Worm (Caenorhabditis elegans) whole organism, late embryonic: ENCODE data around the gene grl-22.

Experiments
- K02D7.2 ChIP-seq: sonication (generic microtip); optimal IDR thresholded peaks from 2 replicates; lab custom pipeline; 2017; ENCODE audit warnings: mild to moderate bottlenecking, missing genetic modification characterization, missing compliant biosample characterization
- K09A11.1 ChIP-seq: sonication (generic microtip); optimal IDR thresholded peaks from 2 replicates; lab custom pipeline; 2017; ENCODE audit warnings: antibody characterized with exemption, mild to moderate bottlenecking, missing genetic modification characterization, missing compliant biosample characterization; ENCODE audit not compliant: insufficient read depth
- T23F11.4 ChIP-seq: fragments of 200-800 bp; sonication (Bioruptor generic); optimal IDR thresholded peaks from 2 replicates; lab custom pipeline; 2018; ENCODE audit warnings: mild to moderate bottlenecking, missing genetic modification characterization, missing compliant biosample characterization
- Y22D7AL.16 ChIP-seq: sonication (generic microtip); optimal IDR thresholded peaks from 2 replicates; lab custom pipeline; 2016; ENCODE audit warnings: missing genetic modification characterization, missing compliant biosample characterization
- ahr-1 ChIP-seq: sonication (generic microtip); optimal IDR thresholded peaks from 2 replicates; lab custom pipeline; 2016; ENCODE audit warnings: missing genetic modification characterization, missing compliant biosample characterization
- ama-1 ChIP-seq: fragments of 150-350 bp; optimal IDR thresholded peaks from 2 replicates; lab custom pipeline; 2014
- ceh-14 ChIP-seq: sonication (generic microtip); optimal IDR thresholded peaks from 2 replicates; lab custom pipeline; 2016; ENCODE audit warnings: missing genotype, missing genetic modification characterization, missing compliant biosample characterization
- ceh-18 ChIP-seq: sonication (generic microtip); optimal IDR thresholded peaks from 2 replicates; lab custom pipeline; 2016; ENCODE audit warnings: missing genetic modification characterization, missing compliant biosample characterization
- ceh-2 ChIP-seq: sonication (generic microtip); optimal IDR thresholded peaks from 2 replicates; lab custom pipeline; 2016; ENCODE audit warnings: missing genotype, missing genetic modification characterization, missing compliant biosample characterization
- ceh-22 ChIP-seq: sonication (generic microtip); optimal IDR thresholded peaks from 2 replicates; lab custom pipeline; 2017; ENCODE audit warnings: missing biosample characterization, missing genetic modification characterization
- ceh-24 ChIP-seq: sonication (generic microtip); optimal IDR thresholded peaks from 2 replicates; lab custom pipeline; 2016; ENCODE audit warnings: mild to moderate bottlenecking, missing genetic modification characterization, missing compliant biosample characterization
- ceh-31 ChIP-seq: sonication (generic microtip); optimal IDR thresholded peaks from 2 replicates; lab custom pipeline; 2016; ENCODE audit warnings: missing genetic modification characterization, missing compliant biosample characterization
- ceh-34 ChIP-seq: sonication (generic microtip); optimal IDR thresholded peaks from 2 replicates; lab custom pipeline; 2016; ENCODE audit warnings: mild to moderate bottlenecking, missing genetic modification characterization, missing compliant biosample characterization
- ceh-45 ChIP-seq: fragments of 200-800 bp; sonication (Bioruptor generic); IDR thresholded peaks from 2 replicates; pipeline ENCODE4 v1.3.6; 2022; ENCODE audit warnings: missing genetic modification reagents, missing genetic modification characterization, missing compliant biosample characterization
- ceh-48 ChIP-seq: sonication (generic microtip); optimal IDR thresholded peaks from 2 replicates; lab custom pipeline; 2016; ENCODE audit warnings: missing genetic modification characterization, inconsistent platforms, missing compliant biosample characterization
- ceh-6 ChIP-seq: fragments of 200-800 bp; sonication (Bioruptor generic); optimal IDR thresholded peaks from 2 replicates; lab custom pipeline; 2018; ENCODE audit warnings: mild to moderate bottlenecking, missing genetic modification characterization, missing compliant biosample characterization
- ceh-9 ChIP-seq: sonication (generic microtip); optimal IDR thresholded peaks from 2 replicates; lab custom pipeline; 2016; ENCODE audit warnings: mild to moderate bottlenecking, missing genetic modification characterization, inconsistent platforms, missing compliant biosample characterization
- dmd-4 ChIP-seq: sonication (generic microtip); optimal IDR thresholded peaks from 2 replicates; lab custom pipeline; 2016; ENCODE audit warnings: borderline replicate concordance, missing genetic modification characterization, missing compliant biosample characterization
- elt-2 ChIP-seq: sonication (generic microtip); optimal IDR thresholded peaks from 2 replicates; lab custom pipeline; 2016; ENCODE audit warnings: missing genetic modification reagents, missing genetic modification characterization, missing compliant biosample characterization
- elt-4 ChIP-seq: sonication (generic microtip); optimal IDR thresholded peaks from 2 replicates; lab custom pipeline; 2016; ENCODE audit warnings: missing genetic modification characterization, missing compliant biosample characterization
- eyg-1 ChIP-seq: sonication (generic microtip); optimal IDR thresholded peaks from 2 replicates; lab custom pipeline; 2016; ENCODE audit warnings: missing genotype, missing genetic modification characterization, missing compliant biosample characterization
- fkh-10 ChIP-seq: fragments of 150-350 bp; optimal IDR thresholded peaks from 2 replicates; lab custom pipeline; 2014; ENCODE audit warnings: missing biosample characterization, missing genetic modification reagents, missing genetic modification characterization
- fkh-6 ChIP-seq: sonication (generic microtip); optimal IDR thresholded peaks from 2 replicates; lab custom pipeline; 2016; ENCODE audit warnings: missing genetic modification characterization, missing compliant biosample characterization
- gmeb-2 ChIP-seq: sonication (generic microtip); optimal IDR thresholded peaks from 2 replicates; lab custom pipeline; 2016; ENCODE audit warnings: missing genetic modification characterization, inconsistent platforms, missing compliant biosample characterization
- hlh-13 ChIP-seq: fragments of 200-800 bp; sonication (Bioruptor generic); optimal IDR thresholded peaks from 2 replicates; lab custom pipeline; 2018; ENCODE audit warnings: mild to moderate bottlenecking, missing genetic modification characterization, missing compliant biosample characterization
- hlh-6 ChIP-seq: sonication (generic microtip); optimal IDR thresholded peaks from 2 replicates; lab custom pipeline; 2016; ENCODE audit warnings: missing genotype, missing genetic modification characterization, missing compliant biosample characterization
- hlh-8 ChIP-seq: sonication (generic microtip); optimal IDR thresholded peaks from 2 replicates; lab custom pipeline; 2016; ENCODE audit warnings: missing genotype, missing genetic modification characterization, missing compliant biosample characterization
- lim-6 ChIP-seq: sonication (generic microtip); optimal IDR thresholded peaks from 2 replicates; lab custom pipeline; 2016; ENCODE audit warnings: missing genetic modification characterization, missing compliant biosample characterization
- lin-11 ChIP-seq: fragments of 200-800 bp; sonication (Bioruptor generic); optimal IDR thresholded peaks from 2 replicates; lab custom pipeline; 2018; ENCODE audit warnings: mild to moderate bottlenecking, missing genetic modification characterization, missing compliant biosample characterization
- mec-3 ChIP-seq: sonication (generic microtip); optimal IDR thresholded peaks from 2 replicates; lab custom pipeline; 2016; ENCODE audit warnings: borderline replicate concordance, missing genetic modification characterization, missing compliant biosample characterization
- nfya-1 ChIP-seq: sonication (generic microtip); optimal IDR thresholded peaks from 2 replicates; lab custom pipeline; 2017; ENCODE audit warnings: missing genetic modification characterization, mild to moderate bottlenecking, missing compliant biosample characterization, antibody characterized with exemption, moderate library complexity
- nhr-11 ChIP-seq: fragments of 150-350 bp; optimal IDR thresholded peaks from 2 replicates; lab custom pipeline; 2014; ENCODE audit warnings: missing biosample characterization, missing genetic modification characterization
- npax-4 ChIP-seq: sonication (generic microtip); optimal IDR thresholded peaks from 2 replicates; lab custom pipeline; 2016; ENCODE audit warnings: missing genetic modification characterization, missing compliant biosample characterization
- pag-3 ChIP-seq: sonication (generic microtip); optimal IDR thresholded peaks from 2 replicates; lab custom pipeline; 2016; ENCODE audit warnings: missing compliant biosample characterization, missing genetic modification characterization, borderline replicate concordance
- pqm-1 ChIP-seq: sonication (generic microtip); optimal IDR thresholded peaks from 2 replicates; lab custom pipeline; 2016; ENCODE audit warnings: missing genetic modification characterization, missing compliant biosample characterization
- ref-2 ChIP-seq: sonication (generic microtip); optimal IDR thresholded peaks from 2 replicates; lab custom pipeline; 2016; ENCODE audit warnings: missing genetic modification characterization, missing compliant biosample characterization
- rnt-1 ChIP-seq: sonication (generic microtip); optimal IDR thresholded peaks from 2 replicates; lab custom pipeline; 2016; ENCODE audit warnings: missing genetic modification characterization, missing compliant biosample characterization
- sdc-2 ChIP-seq: sonication (generic microtip); optimal IDR thresholded peaks from 2 replicates; lab custom pipeline; 2016; ENCODE audit warnings: missing genotype, missing genetic modification characterization, missing compliant biosample characterization
- sox-2 ChIP-seq: fragments of 200-800 bp; sonication (Bioruptor generic); IDR thresholded peaks from 2 replicates; pipeline ENCODE4 v1.3.6; 2022; ENCODE audit warnings: missing genetic modification reagents, missing genetic modification characterization, missing compliant biosample characterization
- syd-9 ChIP-seq: sonication (generic microtip); optimal IDR thresholded peaks from 2 replicates; lab custom pipeline; 2016; ENCODE audit warnings: mild to moderate bottlenecking, missing genetic modification characterization, moderate library complexity, missing compliant biosample characterization
- tbx-7 ChIP-seq: sonication (generic microtip); optimal IDR thresholded peaks from 2 replicates; lab custom pipeline; 2016; ENCODE audit warnings: missing genotype, missing genetic modification characterization, missing compliant biosample characterization
- ttx-3 ChIP-seq: sonication (generic microtip); optimal IDR thresholded peaks from 2 replicates; lab custom pipeline; 2016; ENCODE audit warnings: missing genetic modification reagents, missing genetic modification characterization, missing compliant biosample characterization
- unc-42 ChIP-seq: sonication (generic microtip); optimal IDR thresholded peaks from 2 replicates; lab custom pipeline; 2016; ENCODE audit warnings: missing genotype, missing genetic modification characterization, missing compliant biosample characterization
- zip-5 ChIP-seq: sonication (generic microtip); optimal IDR thresholded peaks from 2 replicates; lab custom pipeline; 2016; ENCODE audit warnings: missing genetic modification characterization, missing compliant biosample characterization
- ztf-16 ChIP-seq: sonication (generic microtip); optimal IDR thresholded peaks from 2 replicates; lab custom pipeline; 2017; ENCODE audit warnings: missing genetic modification characterization, missing compliant biosample characterization

Gene grl-22

ce11 chrIII:5385315-5385714 lies 28.5 kb downstream of the grl-22 start, which contains the start of gene Y32H12A.7:
Y32H12A.7 (minus strand) TSS chrIII:5385415.
- no peak for TF ChIP-seq ceh-6 (GFP tag; lab: Kevin White, UChicago)
- TF ChIP-seq ceh-9 = no peak
- TF ChIP-seq hlh-8 = no peak
- no peak for TF ChIP-seq unc-42 (tag; lab: Kevin White, UChicago)
- TF ChIP-seq eyg-1 (tag; lab: Kevin White, UChicago) = no peak
- TF ChIP-seq lim-6 (tag; lab: Kevin White, UChicago) = no peak
- no peak for TF ChIP-seq ttx-3 (tag; lab: Kevin White, UChicago)
- TF ChIP-seq ahr-1 (tag; lab: Kevin White, UChicago) = no peak
- TF ChIP-seq pag-3 (tag; lab: Kevin White, UChicago) = no peak
- TF ChIP-seq elt-4 = no peak
- no peak for TF ChIP-seq ref-2 (tag; lab: Kevin White, UChicago)

- TF ChIP-seq sdc-2 (tag; lab: Kevin White, UChicago) (no peak), T23F11.4 (GFP tag; lab: Kevin White, UChicago) (no peak), fkh-10 (no peak), hlh-6 (no peak), elt-2 (tag; lab: Kevin White, UChicago) (no peak), eyg-1 (tag; lab: Kevin White, UChicago) (no peak), ceh-18 (tag; lab: Kevin White, UChicago) (no peak), npax-4 (tag; lab: Kevin White, UChicago) (no peak), ceh-22 (no peak), lim-6 (tag; lab: Kevin White, UChicago) (no peak), nhr-11 (no peak), ceh-31 (tag; lab: Kevin White, UChicago) (no peak), zip-5 (tag; lab: Kevin White, UChicago) (no peak)
Measured at ce11 chrIII:5382073-5382472, 31.7 kb downstream of the grl-22 start, which contains the start of gene Y32H12A.6. Y32H12A.6 (minus strand) TSS chrIII:5382173.

- TF ChIP-seq ceh-34 (tag; lab: Kevin White, UChicago) (no peak), K09A11.1 (tag; lab: Kevin White, UChicago) (no peak), lin-11 (tag; lab: Kevin White, UChicago) (no peak), ceh-45 (no peak), eyg-1 (tag; lab: Kevin White, UChicago) (no peak), sdc-2 (tag; lab: Kevin White, UChicago) (no peak), gmeb-2 (tag; lab: Kevin White, UChicago) (no peak), ceh-9 (no peak), ceh-14 (tag; lab: Kevin White, UChicago) (no peak), K02D7.2 (tag; lab: Kevin White, UChicago) (no peak), mec-3 (tag; lab: Kevin White, UChicago) (no peak), ama-1 (lab: Kevin White, UChicago) (no peak), dmd-4 (tag; lab: Kevin White, UChicago) (no peak), elt-4 (no peak), fkh-6 (no peak)
Measured at ce11 chrIII:5380554-5380953, 33.3 kb downstream of the grl-22 start.

- TF ChIP-seq ceh-2 (no peak), nfya-1 (peak; percentile 2)
Measured at ce11 chrIII:5379879-5380331, 33.9 kb downstream of the grl-22 start, which contains the start of gene paqr-2. paqr-2 (minus strand) TSS chrIII:5379929.

- no peak for TF ChIP-seq rnt-1 (tag; lab: Kevin White, UChicago)
- no peak for TF ChIP-seq ceh-24
- no peak for TF ChIP-seq ceh-48
- no peak for TF ChIP-seq ztf-16
- TF ChIP-seq dmd-4 (tag; lab: Kevin White, UChicago) = no peak
- TF ChIP-seq sox-2 (GFP tag; lab: Robert Waterston, UW) = no peak
- no peak for TF ChIP-seq ttx-3 (tag; lab: Kevin White, UChicago)
- no peak for TF ChIP-seq ceh-9
- TF ChIP-seq pqm-1 (tag; lab: Kevin White, UChicago) = no peak
- no peak for TF ChIP-seq Y22D7AL.16 (tag; lab: Kevin White, UChicago)
- TF ChIP-seq T23F11.4 (GFP tag; lab: Kevin White, UChicago) = no peak
- TF ChIP-seq syd-9 (tag; lab: Kevin White, UChicago) = no peak
- TF ChIP-seq elt-4 = no peak
- no peak for TF ChIP-seq tbx-7 (tag; lab: Kevin White, UChicago)
- no peak for TF ChIP-seq K02D7.2 (tag; lab: Kevin White, UChicago)
- no peak for TF ChIP-seq hlh-6
- no peak for TF ChIP-seq hlh-13 (GFP tag; lab: Kevin White, UChicago)
Measured at ce11 chrIII:5375001-5375532, 38.7 kb downstream of the grl-22 start.
